Fruit fly (Drosophila melanogaster) S2 (cell line): ENCODE results near the gene CG13931.

ENCODE experiments used
- CG8478 ChIP-seq: fragments of >200 bp; optimal IDR thresholded peaks from 2 replicates; lab custom pipeline; 2018
- CTCF ChIP-seq, 2 experiments: fragments of >200 bp; optimal IDR thresholded peaks; 2 replicates each; lab custom pipeline; 2018

- TF ChIP-seq CG8478 (lab: Kevin White, UChicago) (no peak), CTCF (optimal IDR thresholded peaks at IDR 0.05; lab: Kevin White, UChicago) (no peak)
These were observed 25.2 kb upstream of the CG13931 start for dm6 chr3L:1727431-1727830.
